Worm (Caenorhabditis elegans) whole organism, L2 larva: Measurements from ENCODE around the gene irld-22.
A peak's percentile ranks its signal among the peaks of the same experiment; 100 is the strongest.

ENCODE experiments used
- C34F6.9 ChIP-seq: fragments of 150-350 bp; optimal IDR thresholded peaks from 2 replicates; lab custom pipeline; 2014; ENCODE audit warnings: missing biosample characterization, missing genetic modification characterization
- F13H6.1 ChIP-seq: sonication (generic microtip); optimal IDR thresholded peaks from 2 replicates; lab custom pipeline; 2016; ENCODE audit warnings: missing genetic modification characterization, missing compliant biosample characterization
- R02D3.7 ChIP-seq: fragments of 150-350 bp; optimal IDR thresholded peaks from 2 replicates; lab custom pipeline; 2014; ENCODE audit warnings: missing biosample characterization, missing genetic modification characterization
- Y55F3AM.14 ChIP-seq: fragments of 200-800 bp; sonication (Bioruptor generic); optimal IDR thresholded peaks from 2 replicates; lab custom pipeline; 2018; ENCODE audit warnings: mild to moderate bottlenecking, missing genetic modification characterization, missing compliant biosample characterization
- ZK546.5 ChIP-seq: sonication (generic microtip); optimal IDR thresholded peaks from 2 replicates; lab custom pipeline; 2017; ENCODE audit warnings: missing biosample characterization, missing genetic modification characterization
- alr-1 ChIP-seq: fragments of 150-350 bp; optimal IDR thresholded peaks from 2 replicates; lab custom pipeline; 2014; ENCODE audit warnings: missing biosample characterization, missing genetic modification characterization
- aly-2 ChIP-seq: fragments of 150-350 bp; optimal IDR thresholded peaks from 2 replicates; lab custom pipeline; 2014; ENCODE audit warnings: missing biosample characterization, missing genetic modification characterization
- ama-1 ChIP-seq: fragments of 150-350 bp; optimal IDR thresholded peaks from 2 replicates; lab custom pipeline; 2018; ENCODE audit warnings: inconsistent platforms
- blmp-1 ChIP-seq: sonication (generic microtip); optimal IDR thresholded peaks from 2 replicates; lab custom pipeline; 2017; ENCODE audit warnings: missing genetic modification characterization, mild to moderate bottlenecking, missing compliant biosample characterization, antibody characterized with exemption, moderate library complexity; ENCODE audit not compliant: insufficient read depth
- ceh-16 ChIP-seq: fragments of 150-350 bp; optimal IDR thresholded peaks from 2 replicates; lab custom pipeline; 2014; ENCODE audit warnings: missing biosample characterization, missing genetic modification characterization
- ceh-82 ChIP-seq: fragments of 150-350 bp; optimal IDR thresholded peaks from 2 replicates; lab custom pipeline; 2014; ENCODE audit warnings: missing biosample characterization, missing genetic modification characterization
- crh-2 ChIP-seq: sonication (generic microtip); optimal IDR thresholded peaks from 2 replicates; lab custom pipeline; 2017; ENCODE audit warnings: missing biosample characterization, missing genetic modification characterization
- egl-27 ChIP-seq: sonication (generic microtip); optimal IDR thresholded peaks from 3 replicates; lab custom pipeline; 2017; ENCODE audit warnings: missing biosample characterization, missing genetic modification reagents, missing genetic modification characterization
- elt-1 ChIP-seq: fragments of 150-350 bp; optimal IDR thresholded peaks from 2 replicates; lab custom pipeline; 2014; ENCODE audit warnings: missing biosample characterization, missing genetic modification characterization
- fos-1 ChIP-seq: fragments of 150-350 bp; optimal IDR thresholded peaks from 2 replicates; lab custom pipeline; 2014; ENCODE audit warnings: missing biosample characterization, missing genetic modification characterization
- gmeb-1 ChIP-seq: fragments of 150-350 bp; optimal IDR thresholded peaks from 2 replicates; lab custom pipeline; 2014; ENCODE audit warnings: missing biosample characterization, missing genetic modification characterization
- lin-11 ChIP-seq: fragments of 150-350 bp; sonication (generic microtip); optimal IDR thresholded peaks from 2 replicates; lab custom pipeline; 2014; ENCODE audit warnings: missing biosample characterization, missing genetic modification characterization, inconsistent platforms, mixed read lengths
- lin-39 ChIP-seq: fragments of 150-350 bp; optimal IDR thresholded peaks from 2 replicates; lab custom pipeline; 2014; ENCODE audit warnings: missing biosample characterization, missing genetic modification reagents, missing genetic modification characterization
- lsy-2 ChIP-seq, 2 experiments: fragments of 150-350 bp in 1 of 2; sonication (generic microtip) in 1 of 2; optimal IDR thresholded peaks; 2 replicates each; lab custom pipeline; 2014 to 2017; ENCODE audit warnings: missing biosample characterization in 2 of 2, missing genetic modification characterization in 2 of 2
- nhr-10 ChIP-seq: sonication (generic microtip); optimal IDR thresholded peaks from 2 replicates; lab custom pipeline; 2017; ENCODE audit warnings: missing biosample characterization, missing genetic modification characterization
- nhr-11 ChIP-seq: fragments of 150-350 bp; optimal IDR thresholded peaks from 2 replicates; lab custom pipeline; 2014; ENCODE audit warnings: missing biosample characterization, missing genetic modification characterization
- nhr-12 ChIP-seq: fragments of 150-350 bp; optimal IDR thresholded peaks from 2 replicates; lab custom pipeline; 2014; ENCODE audit warnings: missing biosample characterization, missing genetic modification characterization
- nhr-129 ChIP-seq: fragments of 150-350 bp; optimal IDR thresholded peaks from 2 replicates; lab custom pipeline; 2014; ENCODE audit warnings: missing biosample characterization, missing genetic modification characterization
- nhr-21 ChIP-seq: fragments of 150-350 bp; optimal IDR thresholded peaks from 2 replicates; lab custom pipeline; 2014; ENCODE audit warnings: missing biosample characterization, missing genetic modification characterization
- nhr-25 ChIP-seq: fragments of 150-350 bp; sonication (generic microtip); optimal IDR thresholded peaks from 3 replicates; lab custom pipeline; 2014; ENCODE audit warnings: missing biosample characterization, missing genetic modification characterization
- nhr-77 ChIP-seq: fragments of 150-350 bp; optimal IDR thresholded peaks from 2 replicates; lab custom pipeline; 2014; ENCODE audit warnings: missing biosample characterization, missing genetic modification characterization
- peb-1 ChIP-seq: fragments of 150-350 bp; optimal IDR thresholded peaks from 2 replicates; lab custom pipeline; 2014; ENCODE audit warnings: missing biosample characterization, missing genetic modification characterization
- skn-1 ChIP-seq: sonication (generic microtip); optimal IDR thresholded peaks from 2 replicates; lab custom pipeline; 2017; ENCODE audit warnings: missing biosample characterization, missing genetic modification characterization
- snpc-4 ChIP-seq: fragments of 150-350 bp; optimal IDR thresholded peaks from 2 replicates; lab custom pipeline; 2014; ENCODE audit warnings: missing biosample characterization, missing genetic modification characterization
- unc-62 ChIP-seq: fragments of 150-350 bp; optimal IDR thresholded peaks from 2 replicates; lab custom pipeline; 2014; ENCODE audit warnings: missing biosample characterization, missing genetic modification reagents, missing genetic modification characterization
- zag-1 ChIP-seq: fragments of 150-350 bp; optimal IDR thresholded peaks from 2 replicates; lab custom pipeline; 2014; ENCODE audit warnings: missing biosample characterization, missing genetic modification characterization
- ztf-1 ChIP-seq: fragments of 200-800 bp; sonication (Bioruptor generic); conservative IDR thresholded peaks from 2 replicates; pipeline ENCODE4 v1.3.6; 2022; ENCODE audit warnings: missing genetic modification characterization, missing compliant biosample characterization
- ztf-11 ChIP-seq: sonication (generic microtip); optimal IDR thresholded peaks from 2 replicates; lab custom pipeline; 2017; ENCODE audit warnings: missing biosample characterization, missing genetic modification characterization
- ztf-4 ChIP-seq: fragments of 150-350 bp; optimal IDR thresholded peaks from 2 replicates; lab custom pipeline; 2014; ENCODE audit warnings: missing biosample characterization, missing genetic modification characterization

Gene irld-22

DNA sequence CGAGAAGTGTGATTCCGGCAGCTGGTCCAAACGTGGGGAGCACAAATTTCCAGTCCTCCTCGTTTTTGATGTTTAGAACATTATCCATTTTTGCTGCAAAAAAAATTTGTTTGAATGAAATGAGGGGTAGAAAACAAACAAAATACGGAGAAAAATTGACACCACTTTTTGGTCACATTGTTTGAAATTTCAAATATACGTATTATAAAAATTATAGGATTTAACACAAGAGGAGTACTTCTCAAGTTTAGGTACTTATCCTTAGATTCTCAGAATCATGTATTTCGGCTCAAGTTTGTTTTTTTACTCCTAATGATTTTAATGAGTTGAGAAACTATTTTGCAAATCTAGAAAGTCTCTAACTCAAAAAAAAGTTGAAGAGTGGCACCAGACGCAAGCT is 8.1 kb downstream of the irld-22 start, which contains the start of gene C17E7.12:
Gene C17E7.12, minus strand, starts transcription at position 101 of the 400 bp plus-strand sequence.
- TF ChIP-seq ztf-4 (tag; lab: Kevin White, UChicago) (no peak), egl-27 (tag; lab: Kevin White, UChicago) (no peak), alr-1 (tag; lab: Kevin White, UChicago) (no peak), nhr-129 (tag; lab: Kevin White, UChicago) (no peak), zag-1 (no peak), ceh-82 (tag; lab: Kevin White, UChicago) (no peak), ZK546.5 (tag; lab: Kevin White, UChicago) (no peak), crh-2 (tag; lab: Kevin White, UChicago) (no peak), ama-1 (lab: Kevin White, UChicago) (no peak), nhr-25 (no peak)

DNA sequence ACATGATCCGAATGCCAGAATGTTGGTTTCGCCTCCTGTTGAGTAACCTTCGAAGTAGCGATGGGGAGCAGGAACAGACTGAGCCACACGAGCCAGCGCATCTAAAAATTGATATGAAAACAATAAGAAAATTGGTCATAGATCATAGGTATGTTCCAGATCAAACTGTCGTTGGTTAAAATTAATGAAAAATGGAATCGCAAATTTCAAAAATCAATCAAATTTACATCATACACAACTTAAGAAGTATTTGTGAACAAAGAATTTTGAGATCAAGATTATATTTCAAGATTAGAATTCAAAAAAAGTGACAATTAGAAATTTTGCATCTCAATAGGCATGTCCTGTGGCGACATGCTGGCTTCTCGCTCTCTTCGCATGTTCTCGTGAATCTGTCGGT is 9.2 kb downstream of the irld-22 start, which contains the start of gene C17E7.9:
Gene C17E7.9, minus strand, starts transcription at position 101 of the 400 bp plus-strand sequence.
- TF ChIP-seq ztf-11 (tag; lab: Kevin White, UChicago): no peak
- TF ChIP-seq C34F6.9 (tag; lab: Kevin White, UChicago): no peak
- TF ChIP-seq skn-1 (tag; lab: Kevin White, UChicago): no peak
- no peak for TF ChIP-seq R02D3.7 (tag; lab: Kevin White, UChicago)
- TF ChIP-seq ztf-1 (GFP tag; lab: Robert Waterston, UW): no peak
- TF ChIP-seq alr-1 (tag; lab: Kevin White, UChicago): no peak
- no peak for TF ChIP-seq lin-11
- no peak for TF ChIP-seq gmeb-1 (tag; lab: Kevin White, UChicago)
- no peak for TF ChIP-seq nhr-25
- TF ChIP-seq Y55F3AM.14 (GFP tag; lab: Kevin White, UChicago): no peak
- no peak for TF ChIP-seq ceh-82 (tag; lab: Kevin White, UChicago)
- TF ChIP-seq ceh-16 (tag; lab: Kevin White, UChicago): no peak
- no peak for TF ChIP-seq fos-1 (tag; lab: Kevin White, UChicago)
- no peak for TF ChIP-seq blmp-1 (tag; lab: Kevin White, UChicago)
- TF ChIP-seq lsy-2 (tag; optimal IDR thresholded peaks at IDR 0.05; lab: Kevin White, UChicago): no peak

DNA sequence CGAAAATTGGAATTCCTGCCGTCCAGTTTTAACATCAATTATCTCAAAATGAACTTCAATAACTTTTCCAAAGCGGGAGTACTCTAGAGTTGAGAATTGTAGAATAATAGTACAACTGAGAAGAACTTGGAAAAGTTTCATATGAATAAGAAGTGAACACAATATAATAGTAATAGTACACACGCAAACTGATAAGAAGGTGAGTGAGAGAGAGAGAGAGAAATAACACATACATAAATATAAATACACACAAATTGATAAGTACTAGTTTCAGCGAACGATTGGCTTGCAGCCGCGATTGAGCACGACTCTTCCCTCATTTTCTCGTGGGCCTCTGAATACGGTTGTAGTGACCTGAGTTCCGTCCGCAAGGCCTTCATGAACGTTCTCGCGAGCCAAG is 10.9 kb downstream of the irld-22 start, which contains the start of gene C17E7.13:
Gene C17E7.13, minus strand, starts transcription at position 176 of the 400 bp plus-strand sequence.
- TF ChIP-seq fos-1 (tag; lab: Kevin White, UChicago) (peak; percentile 59), blmp-1 (tag; lab: Kevin White, UChicago) (no peak)

DNA sequence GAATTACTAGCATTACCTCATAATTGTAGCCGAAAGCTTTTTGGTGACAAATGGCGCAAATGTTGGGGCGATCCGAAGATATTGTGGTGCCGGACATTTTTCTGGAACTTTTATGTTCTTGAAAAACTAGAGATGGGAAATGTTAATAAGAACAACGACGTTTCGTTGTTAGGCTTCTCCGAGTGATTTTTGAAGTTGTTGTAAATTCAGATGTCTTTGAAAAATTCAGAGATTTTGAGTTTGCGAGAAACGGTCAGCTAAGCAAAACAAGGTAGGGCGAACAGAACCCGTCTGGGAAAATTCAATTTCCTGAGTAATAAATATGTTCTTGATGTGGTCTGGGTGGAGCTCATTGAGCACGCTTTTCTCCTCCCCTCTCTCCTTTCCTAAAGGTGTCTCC is 13.9 kb downstream of the irld-22 start, which contains the start of gene nhr-124:
Gene nhr-124, minus strand, starts transcription at position 101 of the 400 bp plus-strand sequence.
- TF ChIP-seq elt-1 (tag; lab: Kevin White, UChicago): no peak
- no peak for TF ChIP-seq nhr-21 (tag; lab: Kevin White, UChicago)
- TF ChIP-seq nhr-129 (tag; lab: Kevin White, UChicago): no peak
- no peak for TF ChIP-seq unc-62
- TF ChIP-seq ztf-1 (GFP tag; lab: Robert Waterston, UW): no peak
- no peak for TF ChIP-seq nhr-77 (tag; lab: Kevin White, UChicago)
- no peak for TF ChIP-seq crh-2 (tag; lab: Kevin White, UChicago)
- TF ChIP-seq nhr-10 (tag; lab: Kevin White, UChicago): no peak
- no peak for TF ChIP-seq blmp-1 (tag; lab: Kevin White, UChicago)
- TF ChIP-seq F13H6.1 (tag; lab: Kevin White, UChicago): no peak
- TF ChIP-seq nhr-12 (tag; lab: Kevin White, UChicago): no peak
- no peak for TF ChIP-seq peb-1 (tag; lab: Kevin White, UChicago)
- TF ChIP-seq nhr-11 (tag; lab: Kevin White, UChicago): no peak

DNA sequence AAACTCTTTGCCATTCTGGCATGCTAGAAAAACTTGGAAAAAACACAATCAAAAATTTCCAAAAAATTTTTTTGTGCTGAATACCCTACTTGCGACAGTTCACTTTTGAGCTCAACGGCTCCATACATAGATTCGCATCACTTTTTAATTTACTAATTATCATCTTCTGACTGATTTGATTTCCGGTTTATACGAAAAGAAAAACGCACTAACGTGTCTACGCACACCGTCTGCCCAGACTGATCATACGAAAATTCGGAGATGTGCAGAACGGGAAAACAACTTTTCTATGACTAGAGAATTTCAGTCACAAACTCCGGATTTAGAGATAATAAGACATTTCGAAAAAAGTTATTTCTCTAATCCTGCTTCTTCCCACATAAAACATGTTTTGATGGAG is 15.5 kb downstream of the irld-22 start:
- TF ChIP-seq nhr-10 (tag; lab: Kevin White, UChicago) (no peak), ztf-4 (tag; lab: Kevin White, UChicago) (no peak), nhr-129 (tag; lab: Kevin White, UChicago) (no peak), C34F6.9 (tag; lab: Kevin White, UChicago) (no peak), aly-2 (tag; lab: Kevin White, UChicago) (no peak), snpc-4 (no peak), nhr-77 (tag; lab: Kevin White, UChicago) (no peak), gmeb-1 (tag; lab: Kevin White, UChicago) (no peak), lin-39 (tag; lab: Kevin White, UChicago) (no peak), ztf-11 (tag; lab: Kevin White, UChicago) (no peak), ceh-82 (tag; lab: Kevin White, UChicago) (no peak), peb-1 (tag; lab: Kevin White, UChicago) (no peak)
- TF ChIP-seq, all 48 proteins: peak for 0
